Fruit fly (Drosophila melanogaster) whole organism, embryonic: Measurements from ENCODE around the gene Cht5.

Experiments
- ATbp ChIP-seq: fragments of 200-800 bp; sonication (Bioruptor generic); optimal IDR thresholded peaks from 2 replicates; lab custom pipeline; 2017; ENCODE audit warnings: missing biosample characterization, mild to moderate bottlenecking, missing genetic modification characterization, missing genetic modification reagents
- B-H1 ChIP-seq: fragments of 200-800 bp; sonication (Bioruptor generic); IDR thresholded peaks from 3 replicates; pipeline ENCODE4 v1.3.6; 2022; ENCODE audit warnings: missing biosample characterization, missing genetic modification characterization
- CG11085 ChIP-seq: fragments of 200-800 bp; sonication (Bioruptor generic); IDR thresholded peaks from 2 replicates; pipeline ENCODE4 v1.3.6; 2022; ENCODE audit warnings: missing biosample characterization, missing genetic modification characterization
- CG11093 ChIP-seq: fragments of 200-800 bp; sonication (Bioruptor generic); IDR thresholded peaks from 3 replicates; pipeline ENCODE4 v1.3.6; 2022; ENCODE audit warnings: missing biosample characterization, missing genetic modification characterization
- CG11723 ChIP-seq: fragments of 200-800 bp; sonication (Bioruptor generic); optimal IDR thresholded peaks from 2 replicates; lab custom pipeline; 2017; ENCODE audit warnings: missing biosample characterization, mild to moderate bottlenecking, missing genetic modification characterization
- CG12155 ChIP-seq: fragments of 200-800 bp; sonication (Bioruptor generic); optimal IDR thresholded peaks from 3 replicates; lab custom pipeline; 2016; ENCODE audit warnings: missing biosample characterization, missing genetic modification characterization
- CG12219 ChIP-seq: fragments of 200-800 bp; sonication (Bioruptor generic); optimal IDR thresholded peaks from 3 replicates; lab custom pipeline; 2018; ENCODE audit warnings: missing biosample characterization, mild to moderate bottlenecking, missing genetic modification characterization
- CG13123 ChIP-seq: fragments of 200-800 bp; sonication (Bioruptor generic); optimal IDR thresholded peaks from 2 replicates; lab custom pipeline; 2016; ENCODE audit warnings: missing biosample characterization, missing genetic modification characterization
- CG1529 ChIP-seq: fragments of 200-800 bp; sonication (Bioruptor generic); optimal IDR thresholded peaks from 3 replicates; lab custom pipeline; 2018; ENCODE audit warnings: missing biosample characterization, missing genetic modification characterization
- CG15514 ChIP-seq: fragments of 200-800 bp; sonication (Bioruptor generic); optimal IDR thresholded peaks from 3 replicates; lab custom pipeline; 2017; ENCODE audit warnings: missing biosample characterization, missing genetic modification characterization, mild to moderate bottlenecking, moderate library complexity, missing genetic modification reagents
- CG15601 ChIP-seq: fragments of 200-800 bp; sonication (Bioruptor generic); optimal IDR thresholded peaks from 3 replicates; lab custom pipeline; 2019; ENCODE audit warnings: missing biosample characterization, mild to moderate bottlenecking, missing genetic modification characterization, moderate library complexity
- CG17829 ChIP-seq: fragments of 200-800 bp; optimal IDR thresholded peaks from 2 replicates; lab custom pipeline; 2019; ENCODE audit warnings: missing biosample characterization, mild to moderate bottlenecking, missing genetic modification characterization, moderate library complexity
- CG3163 ChIP-seq: fragments of 200-800 bp; sonication (Bioruptor generic); optimal IDR thresholded peaks from 3 replicates; lab custom pipeline; 2016; ENCODE audit warnings: missing biosample characterization, missing genetic modification characterization
- CG3281 ChIP-seq: fragments of 200-800 bp; sonication (Bioruptor generic); optimal IDR thresholded peaks from 3 replicates; lab custom pipeline; 2017; ENCODE audit warnings: missing biosample characterization, mild to moderate bottlenecking, missing genetic modification characterization
- CG34376 ChIP-seq: fragments of 200-800 bp; sonication (Bioruptor generic); optimal IDR thresholded peaks from 2 replicates; lab custom pipeline; 2018; ENCODE audit warnings: missing biosample characterization, mild to moderate bottlenecking, missing genetic modification characterization
- CG4282 ChIP-seq: fragments of 200-800 bp; sonication (Bioruptor generic); optimal IDR thresholded peaks from 2 replicates; lab custom pipeline; 2016; ENCODE audit warnings: missing biosample characterization, missing genetic modification characterization
- CG4820 ChIP-seq: fragments of 200-800 bp; sonication (Bioruptor generic); optimal IDR thresholded peaks from 3 replicates; lab custom pipeline; 2016; ENCODE audit warnings: missing biosample characterization, missing genetic modification characterization
- CG6689 ChIP-seq: fragments of 200-800 bp; sonication (Bioruptor generic); IDR thresholded peaks from 2 replicates; pipeline ENCODE4 v1.3.6; 2022; ENCODE audit warnings: missing biosample characterization, missing genetic modification characterization
- CG6813 ChIP-seq: fragments of 200-800 bp; sonication (Bioruptor generic); optimal IDR thresholded peaks from 2 replicates; lab custom pipeline; 2017; ENCODE audit warnings: missing biosample characterization, missing genetic modification characterization, mild to moderate bottlenecking, moderate library complexity, missing genetic modification reagents
- CG7745 ChIP-seq: fragments of 200-800 bp; sonication (Bioruptor generic); optimal IDR thresholded peaks from 2 replicates; lab custom pipeline; 2018; ENCODE audit warnings: missing biosample characterization, mild to moderate bottlenecking, missing genetic modification characterization, moderate library complexity
- CG7987 ChIP-seq: fragments of 200-800 bp; sonication (Bioruptor generic); optimal IDR thresholded peaks from 2 replicates; lab custom pipeline; 2018; ENCODE audit warnings: missing biosample characterization, mild to moderate bottlenecking, missing genetic modification characterization, moderate library complexity
- CG8765 ChIP-seq: fragments of 200-800 bp; sonication (Bioruptor generic); IDR thresholded peaks from 2 replicates; pipeline ENCODE4 v1.3.6; 2022; ENCODE audit warnings: missing biosample characterization, missing genetic modification characterization
- HLH54F ChIP-seq: fragments of 200-800 bp; sonication (Bioruptor generic); optimal IDR thresholded peaks from 3 replicates; lab custom pipeline; 2016; ENCODE audit warnings: missing biosample characterization, missing genetic modification characterization
- HmgD ChIP-seq: fragments of 200-800 bp; sonication (Bioruptor generic); optimal IDR thresholded peaks from 3 replicates; lab custom pipeline; 2016; ENCODE audit warnings: missing biosample characterization, missing genetic modification characterization
- Hmr ChIP-seq: fragments of 200-800 bp; sonication (Bioruptor generic); optimal IDR thresholded peaks from 3 replicates; lab custom pipeline; 2017; ENCODE audit warnings: mild to moderate bottlenecking, missing biosample characterization, missing genetic modification reagents, missing genetic modification characterization
- Lhr ChIP-seq: fragments of 200-800 bp; sonication (Bioruptor generic); optimal IDR thresholded peaks from 3 replicates; lab custom pipeline; 2017; ENCODE audit warnings: mild to moderate bottlenecking, missing biosample characterization, missing genetic modification reagents, missing genetic modification characterization
- NC2α ChIP-seq: fragments of 200-800 bp; sonication (Bioruptor generic); optimal IDR thresholded peaks from 2 replicates; lab custom pipeline; 2016; ENCODE audit warnings: missing biosample characterization, missing genetic modification characterization
- Side ChIP-seq: fragments of 200-800 bp; sonication (Bioruptor generic); optimal IDR thresholded peaks from 2 replicates; lab custom pipeline; 2016; ENCODE audit warnings: missing biosample characterization, missing genetic modification characterization
- al ChIP-seq: fragments of 200-800 bp; sonication (Bioruptor generic); IDR thresholded peaks from 2 replicates; pipeline ENCODE4 v1.3.6; 2022; ENCODE audit warnings: missing biosample characterization, missing genetic modification characterization
- btn ChIP-seq: fragments of 200-800 bp; sonication (Bioruptor generic); optimal IDR thresholded peaks from 2 replicates; lab custom pipeline; 2016; ENCODE audit warnings: missing biosample characterization, missing genetic modification characterization
- caup ChIP-seq: fragments of 200-800 bp; sonication (Bioruptor generic); optimal IDR thresholded peaks from 3 replicates; lab custom pipeline; 2017; ENCODE audit warnings: missing biosample characterization, mild to moderate bottlenecking, missing genetic modification characterization, moderate library complexity; ENCODE audit not compliant: severe bottlenecking
- chinmo ChIP-seq: fragments of 200-800 bp; sonication (Bioruptor generic); IDR thresholded peaks from 4 replicates; pipeline ENCODE4 v1.3.6; 2022; ENCODE audit warnings: missing biosample characterization, missing genetic modification characterization; ENCODE audit not compliant: partially characterized antibody
- croc ChIP-seq: fragments of 200-800 bp; sonication (Bioruptor generic); conservative IDR thresholded peaks from 3 replicates; pipeline ENCODE4 v1.3.6; 2022; ENCODE audit warnings: missing biosample characterization, missing genetic modification characterization
- dati ChIP-seq: fragments of 200-800 bp; sonication (Bioruptor generic); IDR thresholded peaks from 2 replicates; pipeline ENCODE4 v1.3.6; 2022; ENCODE audit warnings: missing biosample characterization, missing genetic modification characterization
- esg ChIP-seq: fragments of 200-800 bp; sonication (Bioruptor generic); conservative IDR thresholded peaks from 2 replicates; pipeline ENCODE4 v1.3.6; 2022; ENCODE audit warnings: missing biosample characterization, missing genetic modification characterization
- eve ChIP-seq, 2 experiments: fragments of >200 bp; optimal IDR thresholded peaks; 2 replicates each; lab custom pipeline; 2017; ENCODE audit warnings: missing biosample characterization in 2 of 2, missing genetic modification characterization in 2 of 2
- fu2 ChIP-seq: fragments of 200-800 bp; sonication (Bioruptor generic); optimal IDR thresholded peaks from 2 replicates; lab custom pipeline; 2016; ENCODE audit warnings: missing biosample characterization, missing genetic modification characterization
- gcm2 ChIP-seq: fragments of 200-800 bp; sonication (Bioruptor generic); optimal IDR thresholded peaks from 2 replicates; lab custom pipeline; 2016; ENCODE audit warnings: missing biosample characterization, missing genetic modification characterization
- gt ChIP-seq: fragments of 200-800 bp; sonication (Bioruptor generic); IDR thresholded peaks from 2 replicates; pipeline ENCODE4 v1.3.6; 2022; ENCODE audit warnings: missing biosample characterization, missing genetic modification characterization
- jumu ChIP-seq: fragments of 200-800 bp; sonication (Bioruptor generic); optimal IDR thresholded peaks from 3 replicates; lab custom pipeline; 2016; ENCODE audit warnings: missing biosample characterization, missing genetic modification characterization
- mam ChIP-seq: fragments of 200-800 bp; sonication (Bioruptor generic); optimal IDR thresholded peaks from 3 replicates; lab custom pipeline; 2016; ENCODE audit warnings: missing biosample characterization, missing genetic modification characterization
- nerfin-2 ChIP-seq: fragments of 200-800 bp; sonication (Bioruptor generic); IDR thresholded peaks from 2 replicates; pipeline ENCODE4 v1.3.6; 2022; ENCODE audit warnings: missing biosample characterization, missing genetic modification characterization; ENCODE audit not compliant: partially characterized antibody
- oc ChIP-seq: fragments of 200-800 bp; sonication (Bioruptor generic); optimal IDR thresholded peaks from 2 replicates; lab custom pipeline; 2018; ENCODE audit warnings: missing biosample characterization, mild to moderate bottlenecking, missing genetic modification characterization, moderate library complexity
- p53 ChIP-seq: fragments of 200-800 bp; sonication (Bioruptor generic); optimal IDR thresholded peaks from 2 replicates; lab custom pipeline; 2016; ENCODE audit warnings: missing biosample characterization, missing genetic modification characterization
- pzg ChIP-seq: fragments of 200-800 bp; sonication (Bioruptor generic); optimal IDR thresholded peaks from 3 replicates; lab custom pipeline; 2018; ENCODE audit warnings: missing biosample characterization, mild to moderate bottlenecking, missing genetic modification characterization, moderate library complexity
- sens ChIP-seq: fragments of 200-800 bp; sonication (Bioruptor generic); peaks from one replicate; lab custom pipeline; 2016; ENCODE audit warnings: missing biosample characterization, missing genetic modification characterization
- sim ChIP-seq: fragments of 200-800 bp; sonication (Bioruptor generic); IDR thresholded peaks from 2 replicates; pipeline ENCODE4 v1.3.6; 2022; ENCODE audit warnings: missing biosample characterization, missing genetic modification characterization
- sqz ChIP-seq: fragments of 200-800 bp; sonication (Bioruptor generic); optimal IDR thresholded peaks from 3 replicates; lab custom pipeline; 2018; ENCODE audit warnings: missing biosample characterization, mild to moderate bottlenecking, missing genetic modification characterization
- sug ChIP-seq: fragments of 200-800 bp; optimal IDR thresholded peaks from 2 replicates; lab custom pipeline; 2019; ENCODE audit warnings: missing biosample characterization, mild to moderate bottlenecking, missing genetic modification characterization, moderate library complexity
- trem ChIP-seq: fragments of 200-800 bp; optimal IDR thresholded peaks from 3 replicates; lab custom pipeline; 2019; ENCODE audit warnings: missing biosample characterization, mild to moderate bottlenecking, missing genetic modification characterization, moderate library complexity
- usp ChIP-seq: fragments of >200 bp; optimal IDR thresholded peaks from 2 replicates; lab custom pipeline; 2017; ENCODE audit warnings: missing biosample characterization, missing genetic modification characterization
- wdn ChIP-seq: fragments of 200-800 bp; sonication (Bioruptor generic); IDR thresholded peaks from 2 replicates; pipeline ENCODE4 v1.3.6; 2022; ENCODE audit warnings: missing biosample characterization, missing genetic modification characterization
- zfh2 ChIP-seq: fragments of 200-800 bp; sonication (Bioruptor generic); optimal IDR thresholded peaks from 2 replicates; lab custom pipeline; 2016; ENCODE audit warnings: missing biosample characterization, missing genetic modification characterization

Gene Cht5

DNA sequence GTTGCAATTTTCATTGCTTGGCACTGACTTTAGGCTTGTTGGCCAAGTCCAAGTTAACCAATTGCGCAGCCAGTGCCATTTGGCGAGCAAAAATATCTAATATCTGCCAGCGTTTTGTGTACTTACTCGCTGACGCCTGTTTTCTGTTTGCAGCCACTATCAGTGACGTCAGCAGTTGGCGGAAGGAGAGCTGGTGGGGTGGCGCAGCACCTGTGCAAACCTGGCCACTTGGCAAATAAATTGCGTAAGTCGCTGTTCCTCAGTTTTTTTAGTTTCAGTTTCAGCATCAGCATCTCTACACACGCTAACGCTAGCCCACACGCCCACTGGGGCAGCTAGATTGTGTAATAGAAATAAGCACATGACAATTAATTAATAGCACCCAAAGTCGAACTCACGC lies 51.7 kb downstream of the Cht5 start (continued):
- TF ChIP-seq CG4282 (GFP tag; lab: Kevin White, UChicago) (no peak), al (GFP tag; lab: Robert Waterston, UW) (no peak), CG3281 (GFP tag; lab: Kevin White, UChicago) (peak; percentile 11), CG12155 (GFP tag; lab: Kevin White, UChicago) (no peak), CG7987 (GFP tag; lab: Kevin White, UChicago) (no peak), CG13123 (GFP tag; lab: Kevin White, UChicago) (no peak), CG3163 (no peak), gcm2 (no peak), NC2α (GFP tag; lab: Kevin White, UChicago) (no peak), eve (GFP tag; optimal IDR thresholded peaks at IDR 0.05; lab: Kevin White, UChicago) (no peak), chinmo (GFP tag; lab: Robert Waterston, UW) (no peak), sug (no peak), CG34376 (GFP tag; lab: Kevin White, UChicago) (no peak), btn (GFP tag; lab: Kevin White, UChicago) (no peak), CG8765 (no peak), B-H1 (GFP tag; lab: Robert Waterston, UW) (no peak), CG15514 (peak; percentile 19), dati (GFP tag; lab: Robert Waterston, UW) (no peak), trem (tag; lab: Kevin White, UChicago) (no peak), CG12219 (GFP tag; lab: Kevin White, UChicago) (no peak), gt (GFP tag; lab: Robert Waterston, UW) (no peak), CG11093 (GFP tag; lab: Robert Waterston, UW) (no peak), CG11085 (GFP tag; lab: Robert Waterston, UW) (no peak), CG17829 (tag; lab: Kevin White, UChicago) (no peak), fu2 (GFP tag; lab: Kevin White, UChicago) (no peak), wdn (GFP tag; lab: Robert Waterston, UW) (no peak), HmgD (GFP tag; lab: Kevin White, UChicago) (no peak), CG6813 (GFP tag; lab: Kevin White, UChicago) (no peak), CG6689 (GFP tag; lab: Robert Waterston, UW) (no peak), Side (no peak), p53 (GFP tag; lab: Kevin White, UChicago) (no peak), HLH54F (GFP tag; lab: Kevin White, UChicago) (no peak), CG4820 (GFP tag; lab: Kevin White, UChicago) (no peak), mam (GFP tag; lab: Kevin White, UChicago) (no peak), esg (GFP tag; lab: Robert Waterston, UW) (no peak), CG11723 (GFP tag; lab: Kevin White, UChicago) (no peak), croc (GFP tag; lab: Robert Waterston, UW) (no peak), sens (GFP tag; lab: Kevin White, UChicago) (no peak), Lhr (GFP tag; lab: Kevin White, UChicago) (no peak), sqz (GFP tag; lab: Kevin White, UChicago) (no peak), zfh2 (GFP tag; lab: Kevin White, UChicago) (no peak), CG15601 (tag; lab: Kevin White, UChicago) (no peak), pzg (GFP tag; lab: Kevin White, UChicago) (no peak), Hmr (GFP tag; lab: Kevin White, UChicago) (peak; percentile 9), sim (no peak), nerfin-2 (GFP tag; lab: Robert Waterston, UW) (no peak), ATbp (no peak), CG7745 (tag; lab: Kevin White, UChicago) (no peak), caup (GFP tag; lab: Kevin White, UChicago) (peak; percentile 24), CG1529 (GFP tag; lab: Kevin White, UChicago) (no peak), oc (tag; lab: Kevin White, UChicago) (no peak), usp (no peak), jumu (GFP tag; lab: Kevin White, UChicago) (no peak)
